Worm (Caenorhabditis elegans) whole organism, mixed stage, embryonic: Measurements from ENCODE around the gene egl-18.

ENCODE experiments used
- M03D4.4 ChIP-seq: sonication (generic microtip); optimal IDR thresholded peaks from 2 replicates; lab custom pipeline; 2017; ENCODE audit warnings: mild to moderate bottlenecking, missing genetic modification characterization, missing compliant biosample characterization
- elt-1 ChIP-seq: sonication (generic microtip); optimal IDR thresholded peaks from 2 replicates; lab custom pipeline; 2017; ENCODE audit warnings: missing genetic modification characterization, mild to moderate bottlenecking, missing compliant biosample characterization, antibody characterized with exemption, moderate library complexity, borderline replicate concordance; ENCODE audit not compliant: insufficient read depth
- elt-3 ChIP-seq: fragments of 150-350 bp; optimal IDR thresholded peaks from 2 replicates; lab custom pipeline; 2014; ENCODE audit warnings: missing biosample characterization, missing genetic modification characterization
- mep-1 ChIP-seq: fragments of 150-350 bp; optimal IDR thresholded peaks from 2 replicates; lab custom pipeline; 2017; ENCODE audit warnings: missing biosample characterization, missing genetic modification reagents, missing genetic modification characterization, inconsistent platforms
- mls-2 ChIP-seq: sonication (generic microtip); optimal IDR thresholded peaks from 2 replicates; lab custom pipeline; 2016; ENCODE audit warnings: mild to moderate bottlenecking, missing genetic modification characterization, moderate library complexity, missing compliant biosample characterization
- nhr-28 ChIP-seq: fragments of 150-350 bp; optimal IDR thresholded peaks from 2 replicates; lab custom pipeline; 2014; ENCODE audit warnings: missing biosample characterization, missing genetic modification characterization
- snpc-4 ChIP-seq: fragments of 150-350 bp; optimal IDR thresholded peaks from 2 replicates; lab custom pipeline; 2014; ENCODE audit warnings: missing biosample characterization, missing genetic modification characterization
- tbx-8 ChIP-seq: fragments of 200-800 bp; sonication (Bioruptor generic); optimal IDR thresholded peaks from 2 replicates; lab custom pipeline; 2018; ENCODE audit warnings: mild to moderate bottlenecking, missing genetic modification characterization, moderate library complexity, missing compliant biosample characterization
- unc-62 ChIP-seq: fragments of 150-350 bp; optimal IDR thresholded peaks from 2 replicates; lab custom pipeline; 2014; ENCODE audit warnings: missing biosample characterization, missing genetic modification reagents, missing genetic modification characterization
- ztf-11 ChIP-seq: fragments of 150-350 bp; optimal IDR thresholded peaks from 2 replicates; lab custom pipeline; 2014; ENCODE audit warnings: missing biosample characterization, missing genetic modification characterization

DNA sequence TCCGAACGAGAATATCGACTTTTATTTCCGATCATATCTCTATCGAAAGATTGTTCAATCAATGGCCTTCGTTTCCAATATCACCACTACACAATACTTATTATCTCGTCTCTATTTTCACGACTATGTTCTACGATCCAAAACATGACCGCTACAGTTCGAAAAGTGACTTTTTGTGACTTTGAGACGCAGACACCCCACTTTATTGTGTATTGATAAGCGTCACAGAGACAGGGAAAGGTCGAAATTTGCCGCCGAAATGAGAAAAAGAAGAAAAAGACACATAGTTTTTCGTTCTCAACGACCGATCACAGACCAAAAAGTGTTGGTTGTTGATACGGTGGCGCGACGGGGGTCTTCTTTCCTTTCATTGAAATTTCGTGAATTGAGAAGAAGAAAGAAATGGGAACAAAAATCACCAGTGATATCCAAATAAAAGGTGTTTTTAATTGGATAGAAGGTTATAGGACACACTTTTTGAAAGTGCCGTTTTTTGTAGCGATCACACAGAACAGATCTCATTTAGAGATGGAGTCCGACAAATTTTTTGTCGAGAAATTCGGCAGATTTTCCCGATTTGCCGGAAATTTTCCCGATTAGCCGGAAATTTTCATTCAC, 42.6 kb upstream of the egl-18 start:
- TF ChIP-seq mls-2 (tag; lab: Kevin White, UChicago) (no peak), elt-1 (no peak), tbx-8 (GFP tag; lab: Kevin White, UChicago) (no peak), M03D4.4 (no peak), nhr-28 (no peak), mep-1 (tag; lab: Kevin White, UChicago) (no peak), elt-3 (no peak), snpc-4 (tag; lab: Kevin White, UChicago) (no peak), unc-62 (GFP tag; lab: Kevin White, UChicago) (no peak), ztf-11 (tag; lab: Kevin White, UChicago) (no peak)
